Worm (Caenorhabditis elegans) whole organism, L4 larva: ENCODE measurements around the gene sek-3.

Experiments
- dpl-1 ChIP-seq: fragments of 150-350 bp; optimal IDR thresholded peaks from 2 replicates; lab custom pipeline; 2014; ENCODE audit warnings: missing biosample characterization, missing genetic modification reagents, missing genetic modification characterization
- egl-27 ChIP-seq: sonication (generic microtip); optimal IDR thresholded peaks from 3 replicates; lab custom pipeline; 2017; ENCODE audit warnings: missing biosample characterization, missing genetic modification reagents, missing genetic modification characterization
- hlh-30 ChIP-seq: sonication (generic microtip); optimal IDR thresholded peaks from 2 replicates; lab custom pipeline; 2017; ENCODE audit warnings: antibody characterized with exemption, mild to moderate bottlenecking, missing genetic modification characterization, missing compliant biosample characterization; ENCODE audit not compliant: insufficient read depth
- lin-15B ChIP-seq: fragments of 150-350 bp; sonication (generic microtip); optimal IDR thresholded peaks from 3 replicates; lab custom pipeline; 2014; ENCODE audit warnings: missing biosample characterization, missing genetic modification characterization

- TF ChIP-seq egl-27 = no peak
- no peak for TF ChIP-seq lin-15B
- no peak for TF ChIP-seq dpl-1 (GFP tag; lab: Kevin White, UChicago)
- TF ChIP-seq hlh-30 = no peak
Measured at ce11 chrX:5020996-5021395, 3.3 kb downstream of the sek-3 start, which contains the start of gene ZC449.2.
